Fruit fly (Drosophila melanogaster): ENCODE data around the gene bocks.

Gene bocks

dm6 chr3R:9594839-9595238 lies 4.0 kb upstream of the bocks start (continued):
- TF ChIP-seq CG3838 (GFP tag; optimal IDR thresholded peaks at IDR 0.05), result no peak
- no peak for TF ChIP-seq lilli (GFP tag; optimal IDR thresholded peaks at IDR 0.05)
- no peak for TF ChIP-seq ERR (GFP tag; optimal IDR thresholded peaks at IDR 0.05)

- TF ChIP-seq B-H1 (GFP tag; IDR thresholded peaks at IDR 0.05), result no peak
- TF ChIP-seq CG2199 (GFP tag; IDR thresholded peaks at IDR 0.05), result 0 out of 3 replicates have a peak, but pooled peaks have one; percentile 3
- peak; percentile 50 for TF ChIP-seq crol (GFP tag; IDR thresholded peaks at IDR 0.05)
- TF ChIP-seq slp2 (GFP tag; optimal IDR thresholded peaks at IDR 0.05), result no peak
- TF ChIP-seq ci (GFP tag; IDR thresholded peaks at IDR 0.05), result peak; percentile 6; the same call in 1 of the 3 replicates
- 0 out of 3 replicates have a peak, but pooled peaks have one; percentile 25 for TF ChIP-seq vnd (GFP tag; IDR thresholded peaks at IDR 0.05; ENCODE audit: partially characterized antibody)
- TF ChIP-seq CG3163 (GFP tag; optimal IDR thresholded peaks at IDR 0.05), result no peak
- no peak for TF ChIP-seq CG31388 (GFP tag; optimal IDR thresholded peaks at IDR 0.05)
Measured at dm6 chr3R:9594251-9594581, 3.4 kb upstream of the bocks start.

DNA sequence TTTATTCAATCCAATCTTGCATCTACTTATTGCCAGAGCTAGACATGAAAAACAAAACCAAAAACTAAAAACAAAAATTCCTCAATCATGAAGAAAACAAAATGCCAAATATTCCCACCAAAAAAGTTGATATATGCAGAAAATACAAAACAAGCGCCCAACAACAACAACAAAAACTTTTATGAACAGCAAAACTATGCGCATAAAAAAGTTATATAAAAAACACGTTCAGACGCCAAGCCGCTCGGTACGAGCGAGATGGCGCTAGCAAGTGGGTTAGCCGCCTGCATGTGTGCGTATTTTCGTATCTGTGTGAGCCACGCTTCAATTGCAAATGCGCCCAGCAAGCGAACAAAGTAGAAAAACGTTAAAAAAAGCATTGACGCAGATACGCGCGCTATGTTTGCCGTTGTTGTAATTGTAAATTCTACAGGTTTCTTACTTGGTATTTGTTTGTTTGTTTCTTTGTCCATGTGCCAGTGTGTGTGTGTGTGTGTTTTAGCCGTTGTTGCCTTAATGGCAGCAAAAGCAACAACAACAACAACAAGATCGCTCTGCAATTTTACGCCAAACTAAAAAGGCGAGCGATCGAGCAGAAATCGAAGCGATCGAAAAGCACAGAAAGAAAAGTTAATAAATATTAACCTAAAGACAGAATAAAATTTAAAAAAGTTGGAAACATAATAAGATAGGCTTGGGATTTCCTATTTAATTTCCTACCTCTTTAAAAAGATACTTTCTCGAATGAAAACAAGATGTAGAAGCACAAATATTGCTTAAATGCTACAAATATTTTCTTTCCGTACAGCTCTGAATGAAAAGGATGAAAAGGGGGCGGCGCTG lies 2.8 kb upstream of the bocks start:
- peak; percentile 84 for TF ChIP-seq sqz (GFP tag; optimal IDR thresholded peaks at IDR 0.05)
- no peak for TF ChIP-seq cad (GFP tag; optimal IDR thresholded peaks at IDR 0.05)
- TF ChIP-seq CG2199 (GFP tag; IDR thresholded peaks at IDR 0.05), result 0 out of 3 replicates have a peak, but pooled peaks have one; percentile 8
- no peak for TF ChIP-seq pan (optimal IDR thresholded peaks at IDR 0.05)
- no peak for TF ChIP-seq pan (GFP tag; optimal IDR thresholded peaks at IDR 0.05 in 1 of 2, IDR thresholded peaks at IDR 0.05 in 1 of 2)
- peak; percentile 22 for TF ChIP-seq pros (GFP tag; optimal IDR thresholded peaks at IDR 0.05)
- TF ChIP-seq CG1647 (GFP tag; optimal IDR thresholded peaks at IDR 0.05), result no peak
- TF ChIP-seq CG17361 (GFP tag; IDR thresholded peaks at IDR 0.05), result no peak
- TF ChIP-seq abd-A (tag; optimal IDR thresholded peaks at IDR 0.05), result peak; percentile 76
- TF ChIP-seq dpn (GFP tag; optimal IDR thresholded peaks at IDR 0.05), result no peak
- TF ChIP-seq CG2120 (GFP tag; optimal IDR thresholded peaks at IDR 0.05), result no peak
- peak; percentile 72 for TF ChIP-seq cg (GFP tag; optimal IDR thresholded peaks at IDR 0.05)
- TF ChIP-seq Pdp1 (GFP tag; optimal IDR thresholded peaks at IDR 0.05), result peak in 1 of 2 experiments; percentile 62
- TF ChIP-seq Side (GFP tag; optimal IDR thresholded peaks at IDR 0.05), result no peak
- no peak for TF ChIP-seq CG2202 (tag; optimal IDR thresholded peaks at IDR 0.05)
- no peak for TF ChIP-seq CG34376 (GFP tag; optimal IDR thresholded peaks at IDR 0.05)
- TF ChIP-seq zfh1 (GFP tag; IDR thresholded peaks at IDR 0.05), result no peak
- TF ChIP-seq Abd-B (GFP tag; optimal IDR thresholded peaks at IDR 0.05), result no peak
- no peak for TF ChIP-seq nerfin-2 (GFP tag; IDR thresholded peaks at IDR 0.05; ENCODE audit: partially characterized antibody)
- no peak for TF ChIP-seq hbn (GFP tag; IDR thresholded peaks at IDR 0.05; ENCODE audit: partially characterized antibody)
- peak; percentile 99 for TF ChIP-seq chinmo (GFP tag; IDR thresholded peaks at IDR 0.05; ENCODE audit: partially characterized antibody)
- no peak for TF ChIP-seq CG7271 (tag; optimal IDR thresholded peaks at IDR 0.05)
- TF ChIP-seq zen (tag; optimal IDR thresholded peaks at IDR 0.05), result no peak
- TF ChIP-seq vvl (GFP tag; IDR thresholded peaks at IDR 0.05), result peak; percentile 89
- peak; percentile 70 for TF ChIP-seq Ets65A (GFP tag)
- TF ChIP-seq Med (GFP tag), result peak; percentile 31
- TF ChIP-seq nom (GFP tag; optimal IDR thresholded peaks at IDR 0.05), result peak; percentile 28
- TF ChIP-seq kni (GFP tag; optimal IDR thresholded peaks at IDR 0.05), result peak; percentile 73
- no peak for TF ChIP-seq CG14667 (GFP tag; IDR thresholded peaks at IDR 0.05)
- TF ChIP-seq Asciz (GFP tag; optimal IDR thresholded peaks at IDR 0.05), result peak; percentile 6
- TF ChIP-seq Sry-δ (GFP tag; optimal IDR thresholded peaks at IDR 0.05), result no peak
- peak; percentile 93 for TF ChIP-seq sd (tag; optimal IDR thresholded peaks at IDR 0.05)
- TF ChIP-seq CG13287 (GFP tag; IDR thresholded peaks at IDR 0.05; ENCODE audit: partially characterized antibody), result peak; percentile 22; the same call in 1 of the 2 replicates
- peak; percentile 40; the same call in 1 of the 3 replicates for TF ChIP-seq so (GFP tag; IDR thresholded peaks at IDR 0.05)
- TF ChIP-seq CG7357 (GFP tag; IDR thresholded peaks at IDR 0.05), result no peak
- peak; percentile 65 for TF ChIP-seq CG4360 (GFP tag; IDR thresholded peaks at IDR 0.05)

Data from whole organism, embryonic.